Fruit fly (Drosophila melanogaster): ENCODE measurements around the gene CG14957.

CG14957 gene

dm6 chr3L:3141411-3141810 is 46.0 kb upstream of the CG14957 start (continued):
- TF ChIP-seq CG10431 (GFP tag; optimal IDR thresholded peaks at IDR 0.05) (peak; percentile 85), btn (GFP tag; optimal IDR thresholded peaks at IDR 0.05) (no peak), pb (GFP tag; optimal IDR thresholded peaks at IDR 0.05) (no peak), CG12299 (tag; optimal IDR thresholded peaks at IDR 0.05) (no peak)

dm6 chr3L:3142516-3143382 is 44.6 kb upstream of the CG14957 start:
- TF ChIP-seq CG12769 (tag; optimal IDR thresholded peaks at IDR 0.05): peak; percentile 30
- TF ChIP-seq BtbVII (GFP tag; optimal IDR thresholded peaks at IDR 0.05): peak; percentile 11
- no peak for TF ChIP-seq Ravus (GFP tag; IDR thresholded peaks at IDR 0.05)
- TF ChIP-seq CG18599 (GFP tag; optimal IDR thresholded peaks at IDR 0.05): peak; percentile 1
- TF ChIP-seq Xbp1 (GFP tag; optimal IDR thresholded peaks at IDR 0.05): peak; percentile 57
- no peak for TF ChIP-seq Fer1 (GFP tag; optimal IDR thresholded peaks at IDR 0.05)
- TF ChIP-seq Dfd (GFP tag; optimal IDR thresholded peaks at IDR 0.05): no peak
- peak; percentile 38; the same call in 1 of the 3 replicates for TF ChIP-seq CG34224 (GFP tag; IDR thresholded peaks at IDR 0.05; ENCODE audit: partially characterized antibody)
- TF ChIP-seq CG4617 (GFP tag; optimal IDR thresholded peaks at IDR 0.05; ENCODE audit: borderline replicate concordance): peak; percentile 46
- TF ChIP-seq CG7987 (GFP tag; optimal IDR thresholded peaks at IDR 0.05): no peak
- TF ChIP-seq Sox102F (GFP tag; optimal IDR thresholded peaks at IDR 0.05): no peak
- peak; percentile 73 for TF ChIP-seq MESR4 (GFP tag; optimal IDR thresholded peaks at IDR 0.05)
- no peak for TF ChIP-seq CG8290 (GFP tag; optimal IDR thresholded peaks at IDR 0.05)
- peak in 1 of 2 experiments; percentile 17 for TF ChIP-seq CG8290 (tag; optimal IDR thresholded peaks at IDR 0.05)
- TF ChIP-seq psq (GFP tag; optimal IDR thresholded peaks at IDR 0.05): no peak
- TF ChIP-seq Oli (tag; optimal IDR thresholded peaks at IDR 0.05): no peak
- TF ChIP-seq CG14441 (GFP tag; IDR thresholded peaks at IDR 0.05): 0 out of 2 replicates have a peak, but pooled peaks have one; percentile 12
- TF ChIP-seq CG16813 (GFP tag; IDR thresholded peaks at IDR 0.05; ENCODE audit: partially characterized antibody): no peak
- TF ChIP-seq crol (GFP tag; IDR thresholded peaks at IDR 0.05): peak; percentile 47; the same call in 1 of the 2 replicates
- TF ChIP-seq ci (GFP tag; IDR thresholded peaks at IDR 0.05): peak; percentile 9; the same call in 1 of the 3 replicates
- no peak for TF ChIP-seq tna (GFP tag; IDR thresholded peaks at IDR 0.05; ENCODE audit: partially characterized antibody)
- TF ChIP-seq CG42726 (GFP tag; IDR thresholded peaks at IDR 0.05; ENCODE audit: partially characterized antibody): no peak
- TF ChIP-seq CG7357 (GFP tag; IDR thresholded peaks at IDR 0.05): no peak
- TF ChIP-seq CG17829 (tag; optimal IDR thresholded peaks at IDR 0.05): no peak
- peak; percentile 78 for TF ChIP-seq CG34376 (GFP tag; optimal IDR thresholded peaks at IDR 0.05)
- TF ChIP-seq chinmo (GFP tag; IDR thresholded peaks at IDR 0.05; ENCODE audit: partially characterized antibody): 0 out of 4 replicates have a peak, but pooled peaks have one; percentile 58
- TF ChIP-seq chm (GFP tag; IDR thresholded peaks at IDR 0.05): 0 out of 2 replicates have a peak, but pooled peaks have one; percentile 14
- TF ChIP-seq CG10565 (GFP tag; optimal IDR thresholded peaks at IDR 0.05): no peak
- peak; percentile 79 for TF ChIP-seq CG3995 (GFP tag; optimal IDR thresholded peaks at IDR 0.05)
- TF ChIP-seq grn (GFP tag; optimal IDR thresholded peaks at IDR 0.05): peak; percentile 34
- TF ChIP-seq Kr (GFP tag; optimal IDR thresholded peaks at IDR 0.05): no peak
- no peak for TF ChIP-seq CG6813 (GFP tag; optimal IDR thresholded peaks at IDR 0.05)
- no peak for TF ChIP-seq ewg (GFP tag; optimal IDR thresholded peaks at IDR 0.05)
- TF ChIP-seq Med (GFP tag): peak; percentile 74
- no peak for TF ChIP-seq BEAF-32 (GFP tag; optimal IDR thresholded peaks at IDR 0.05)
- 0 out of 2 replicates have a peak, but pooled peaks have one; percentile 14 for TF ChIP-seq Rx (GFP tag; IDR thresholded peaks at IDR 0.05)
- TF ChIP-seq exex (tag; optimal IDR thresholded peaks at IDR 0.05): peak; percentile 64
- no peak for TF ChIP-seq ind (GFP tag; optimal IDR thresholded peaks at IDR 0.05)
- no peak for TF ChIP-seq H15 (GFP tag; IDR thresholded peaks at IDR 0.05)
- TF ChIP-seq Atf6 (GFP tag; IDR thresholded peaks at IDR 0.05): no peak
- TF ChIP-seq HLH4C (GFP tag; IDR thresholded peaks at IDR 0.05; ENCODE audit: partially characterized antibody): 0 out of 3 replicates have a peak, but pooled peaks have one; percentile 16
- TF ChIP-seq HmgZ (tag; optimal IDR thresholded peaks at IDR 0.05): peak; percentile 5

Data from whole organism, embryonic.